Fruit fly (Drosophila melanogaster) S2 (cell line): ENCODE data around the gene Cnot4.

Experiments used
- CG8478 ChIP-seq: fragments of >200 bp; optimal IDR thresholded peaks from 2 replicates; lab custom pipeline; 2018
- CTCF ChIP-seq, 2 experiments: fragments of >200 bp; optimal IDR thresholded peaks; 2 replicates each; lab custom pipeline; 2018

The Cnot4 gene

DNA sequence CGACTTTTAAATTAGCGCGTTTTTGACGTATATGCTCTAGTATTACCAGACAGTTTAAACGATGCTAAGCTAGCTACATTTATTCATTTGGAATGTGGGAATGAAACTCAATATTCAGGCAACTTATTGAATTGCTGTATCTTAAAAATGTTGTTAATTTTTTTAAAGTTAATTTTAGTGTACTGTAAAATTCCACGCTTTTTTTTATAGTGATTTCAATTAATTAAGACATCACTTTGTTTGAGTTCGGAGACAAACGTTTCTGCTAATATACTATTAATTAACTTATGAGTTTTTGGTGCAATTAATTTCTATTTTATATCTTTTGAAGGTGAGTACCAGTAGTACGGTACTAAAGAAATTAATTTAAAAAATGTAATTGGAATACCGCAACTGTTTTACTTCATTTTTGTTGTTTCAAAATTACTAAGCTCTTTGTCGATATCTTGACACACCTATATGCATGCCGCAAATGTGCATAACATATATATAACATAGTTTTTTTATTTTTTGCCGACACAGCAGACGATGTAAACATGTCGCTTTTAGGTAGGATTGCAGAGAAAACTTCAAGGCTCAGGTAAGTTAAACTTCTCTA, 10.2 kb upstream of the Cnot4 start, which contains the start of the genes Cdk1 and mRpS7:
Gene Cdk1, minus strand, starts transcription at position 55 of the 598 bp plus-strand sequence.
Gene mRpS7, plus strand, starts transcription at position 455 of the 598 bp plus-strand sequence.
- TF ChIP-seq CTCF (optimal IDR thresholded peaks at IDR 0.05; lab: Kevin White, UChicago) (no peak), CG8478 (no peak)

DNA sequence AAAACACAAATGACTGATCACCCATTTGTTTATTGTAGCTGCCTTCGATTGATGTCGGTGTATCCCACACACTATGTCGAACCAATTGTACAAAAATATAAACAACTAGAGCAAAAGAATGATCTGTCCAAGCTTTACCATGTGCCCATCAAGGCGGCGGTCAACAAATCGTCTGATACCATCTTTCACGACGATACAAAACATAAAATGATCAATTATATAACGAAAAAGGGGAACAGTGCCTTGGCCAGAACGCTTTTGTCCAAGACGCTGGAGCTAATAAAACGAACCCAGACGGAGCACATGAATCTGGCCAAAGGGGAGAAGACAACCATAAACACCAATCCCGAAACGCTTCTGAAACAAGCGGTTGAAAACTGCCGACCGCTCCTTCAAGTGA, 9.7 kb upstream of the Cnot4 start:
- TF ChIP-seq CG8478 (no peak), CTCF (optimal IDR thresholded peaks at IDR 0.05; lab: Kevin White, UChicago) (no peak)

DNA sequence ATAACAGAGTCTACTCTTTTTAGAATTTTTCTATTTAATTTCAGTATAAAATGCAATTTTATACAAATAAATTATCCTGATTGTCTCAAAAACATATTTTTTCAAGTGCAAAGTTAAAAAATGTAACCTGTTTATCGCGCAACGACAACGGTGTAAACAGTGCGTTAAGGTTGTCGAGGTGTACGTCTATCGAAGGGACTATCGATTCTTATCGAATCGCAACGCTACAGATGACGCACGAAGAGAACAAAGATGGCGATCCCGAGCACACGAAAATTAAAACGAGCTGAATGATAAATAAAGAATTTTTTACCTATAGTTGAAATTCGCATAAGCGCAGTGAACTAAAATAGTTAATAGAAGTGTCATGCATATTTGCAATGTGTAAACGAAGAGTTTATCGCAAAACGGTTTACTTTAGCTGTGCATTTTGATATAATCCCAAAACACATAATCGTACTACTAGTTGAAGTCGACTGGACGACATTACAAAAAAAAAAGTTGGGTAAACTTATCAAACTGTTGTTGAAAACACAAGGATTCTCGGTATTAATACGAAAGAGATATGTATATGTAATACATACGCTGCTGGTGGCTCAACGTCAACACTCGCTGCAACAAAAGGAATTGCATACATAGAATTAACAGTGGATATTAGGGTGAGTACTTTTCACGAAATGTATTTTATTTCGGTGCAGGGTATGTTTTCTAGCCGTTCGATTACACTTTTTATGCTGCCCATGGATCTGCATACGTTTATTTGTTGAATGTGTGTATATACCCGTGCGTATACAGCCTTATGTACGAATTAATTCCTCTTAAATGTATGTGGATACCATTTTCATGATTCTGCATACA, 8.4 kb upstream of the Cnot4 start, which contains the start of gene da:
Gene da, plus strand, starts transcription at position 237 of the 858 bp plus-strand sequence.
- TF ChIP-seq CTCF (optimal IDR thresholded peaks at IDR 0.05; lab: Kevin White, UChicago) = peak in 1 of 2 experiments; percentile 51
- TF ChIP-seq CG8478 = no peak

DNA sequence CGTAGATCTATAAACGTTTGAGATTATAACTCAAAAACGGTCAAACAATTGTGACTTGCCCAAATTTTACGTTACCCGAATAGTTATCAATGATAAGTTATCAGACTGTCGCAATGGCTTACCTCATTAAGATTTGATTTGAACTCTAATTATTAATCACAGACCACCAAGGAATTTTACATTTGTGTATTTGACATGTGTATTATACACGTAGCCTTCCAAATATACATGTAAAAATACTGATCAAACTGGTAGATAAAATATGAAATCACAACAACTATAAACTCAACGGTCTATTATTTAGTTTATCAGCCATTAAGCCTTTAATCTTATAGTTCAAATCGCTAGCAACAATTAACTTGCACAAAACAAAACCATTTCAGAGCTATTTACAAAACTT, 3.0 kb upstream of the Cnot4 start:
- TF ChIP-seq CG8478 (no peak), CTCF (optimal IDR thresholded peaks at IDR 0.05; lab: Kevin White, UChicago) (no peak)

dm6 chr2L:10395035-10395434, 1.5 kb upstream of the Cnot4 start:
- TF ChIP-seq CG8478 (no peak), CTCF (optimal IDR thresholded peaks at IDR 0.05; lab: Kevin White, UChicago) (no peak)

DNA sequence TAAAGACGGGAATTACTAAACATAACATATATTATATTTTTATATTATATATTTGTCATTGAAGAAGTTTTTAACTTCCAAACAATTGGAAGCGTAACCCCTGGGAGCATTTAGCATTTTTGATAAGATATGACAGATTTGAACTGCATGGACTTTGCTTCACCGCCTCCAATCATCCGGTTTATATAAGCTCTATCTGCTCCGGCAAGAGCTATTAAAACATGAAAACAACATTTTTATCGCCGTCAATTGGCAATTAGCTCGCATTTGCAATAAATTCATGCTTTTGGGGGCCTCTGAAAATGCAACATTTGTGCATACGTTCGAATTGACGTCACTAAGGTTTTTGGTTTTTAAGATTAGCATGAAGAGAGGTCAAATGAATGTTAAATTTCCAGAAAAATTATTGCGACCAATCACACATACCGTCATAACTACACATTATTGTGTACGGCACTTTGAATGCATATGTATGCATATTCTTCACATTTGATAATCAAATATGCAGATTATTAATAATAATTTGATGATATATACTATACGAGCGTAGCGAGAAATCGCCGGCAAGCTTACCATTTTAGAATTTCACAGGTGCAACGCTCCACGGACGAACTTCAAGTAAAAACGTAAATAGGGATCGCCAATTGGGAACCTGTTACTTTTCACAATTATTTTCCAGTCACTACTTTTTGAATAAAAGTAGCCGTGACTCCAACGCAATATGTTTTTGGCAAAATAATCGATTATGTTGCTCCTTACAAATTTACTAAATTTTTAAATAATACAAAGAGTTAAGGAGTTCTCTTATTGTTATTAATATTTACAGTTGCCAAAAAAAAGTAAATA, 651 bp upstream of the Cnot4 start, which contains the start of gene Mdh1:
Gene Mdh1, minus strand, starts transcription at position 691 of the 846 bp plus-strand sequence.
- TF ChIP-seq CG8478 (no peak), CTCF (optimal IDR thresholded peaks at IDR 0.05; lab: Kevin White, UChicago) (no peak)

DNA sequence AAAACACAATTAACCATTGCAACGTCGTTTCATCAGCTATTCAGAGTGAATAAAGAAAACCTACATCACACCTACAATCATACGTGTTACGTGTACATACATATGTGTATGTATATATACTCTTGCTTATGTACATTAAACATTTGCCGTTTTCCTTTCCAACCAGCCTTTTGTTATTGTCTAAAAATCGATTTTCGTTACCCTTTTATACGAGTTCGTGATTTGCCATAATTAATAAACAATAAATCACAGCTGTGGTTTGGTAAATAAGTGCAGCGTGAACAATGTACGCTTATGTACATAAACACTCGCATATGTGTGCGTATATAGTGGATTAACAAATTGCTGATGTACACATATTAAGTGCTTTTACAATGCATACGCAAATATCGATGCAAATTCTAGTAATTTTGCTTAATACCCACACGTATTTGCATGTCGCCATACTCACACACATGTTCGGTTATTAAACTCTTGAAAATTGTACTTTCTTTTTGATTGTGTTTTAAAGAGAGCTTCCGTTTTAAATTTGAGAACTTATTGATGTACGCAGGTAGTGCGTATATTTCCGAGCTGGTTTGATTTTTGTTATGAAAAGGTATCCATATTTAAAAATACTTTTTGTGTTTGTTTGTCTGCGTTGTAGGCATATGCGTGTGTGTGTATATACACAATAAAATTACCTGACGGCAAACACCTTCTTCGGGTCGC, 516 bp downstream of the Cnot4 start:
- no peak for TF ChIP-seq CTCF (optimal IDR thresholded peaks at IDR 0.05; lab: Kevin White, UChicago)
- TF ChIP-seq CG8478 = no peak

DNA sequence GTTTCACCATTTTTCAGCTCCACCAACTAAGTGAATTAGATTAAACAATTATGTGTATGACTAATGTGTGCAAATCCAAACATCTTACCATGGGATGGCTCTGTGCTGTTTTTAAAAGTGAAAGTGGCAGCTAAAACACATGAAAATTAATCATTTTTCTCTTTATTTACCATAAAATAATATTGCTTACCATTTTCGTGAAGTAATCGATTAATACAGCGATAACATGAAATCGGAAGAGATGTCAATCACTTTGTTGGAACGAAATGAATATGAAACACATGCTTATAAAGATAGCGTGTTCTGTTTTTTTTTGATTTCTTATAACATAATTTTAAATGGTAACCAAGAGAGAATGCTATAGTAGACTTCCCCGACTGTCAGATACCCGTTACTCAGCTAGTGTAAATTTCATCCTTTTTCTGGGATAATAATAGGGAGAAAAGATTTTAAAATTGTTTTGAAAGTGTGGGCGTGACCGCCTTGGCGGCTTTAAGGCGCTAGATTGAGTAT, 7.3 kb downstream of the Cnot4 start:
- no peak for TF ChIP-seq CTCF (optimal IDR thresholded peaks at IDR 0.05; lab: Kevin White, UChicago)
- no peak for TF ChIP-seq CG8478

DNA sequence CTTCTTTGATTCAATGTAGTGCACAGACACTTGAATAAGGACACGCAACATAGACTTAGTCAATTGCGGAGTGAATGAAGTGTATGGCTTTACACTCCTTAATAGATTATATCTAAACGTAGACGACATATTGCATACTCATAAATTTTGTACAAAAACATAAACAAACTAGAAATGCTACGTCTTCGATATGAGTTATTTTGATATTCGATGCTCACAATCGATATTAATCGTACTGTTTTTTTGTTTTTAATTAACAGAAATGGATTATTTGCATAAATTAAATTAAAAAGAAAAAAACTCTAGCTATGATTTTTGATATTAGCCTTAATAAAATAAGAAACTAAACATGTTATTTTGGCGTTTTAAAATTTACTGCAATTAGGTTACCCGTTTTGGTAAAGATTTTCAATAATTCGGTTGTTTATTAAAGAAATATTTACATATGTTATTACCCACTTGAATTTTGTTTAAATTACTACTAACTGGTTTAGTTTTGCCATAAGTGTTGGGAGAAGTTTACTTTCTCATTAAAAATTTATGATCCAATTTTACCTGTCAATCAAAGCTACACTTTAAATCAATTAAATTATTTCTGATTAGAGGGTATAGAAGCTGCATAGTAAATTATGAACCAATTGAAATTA, 8.6 kb downstream of the Cnot4 start, which contains the start of the genes CG17768, LSm-4 and Ir31a:
Gene CG17768, minus strand, starts transcription at position 196 of the 647 bp plus-strand sequence.
Gene LSm-4, minus strand, starts transcription at position 196 of the 647 bp plus-strand sequence.
Gene Ir31a, plus strand, starts transcription at position 558 of the 647 bp plus-strand sequence.
- no peak for TF ChIP-seq CG8478
- TF ChIP-seq CTCF (optimal IDR thresholded peaks at IDR 0.05; lab: Kevin White, UChicago) = no peak

DNA sequence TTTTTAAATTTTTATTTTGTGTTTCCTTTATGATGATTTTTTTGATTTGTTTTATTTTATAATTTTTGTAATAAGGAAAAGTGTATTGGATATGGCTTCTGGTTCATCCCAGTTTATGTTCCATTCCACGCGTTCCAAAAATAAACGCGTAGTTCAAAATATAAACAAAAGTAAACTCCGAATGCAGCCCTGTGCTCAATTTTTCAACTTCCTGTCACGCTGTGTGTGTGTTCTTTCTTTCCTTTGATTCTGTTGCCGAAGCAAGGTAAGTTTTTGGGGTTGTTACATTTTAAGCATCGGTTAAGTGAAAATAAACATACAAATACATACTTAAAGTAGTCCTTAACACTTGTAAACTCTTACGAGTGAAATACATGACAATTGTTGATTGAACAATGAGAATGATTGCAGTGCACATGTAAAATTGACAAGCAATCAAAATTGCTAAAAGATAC, 11.6 kb downstream of the Cnot4 start, which contains the start of the genes Ip259 and RpS27A:
Gene Ip259, plus strand, starts transcription at position 231 of the 455 bp plus-strand sequence.
Gene RpS27A, plus strand, starts transcription at position 231 of the 455 bp plus-strand sequence.
- TF ChIP-seq CTCF (optimal IDR thresholded peaks at IDR 0.05; lab: Kevin White, UChicago) = peak in 1 of 2 experiments; percentile 11
- no peak for TF ChIP-seq CG8478

dm6 chr2L:10413251-10414127, 17.0 kb downstream of the Cnot4 start, which contains the start of the genes CG5355 and Klp31E:
Gene CG5355 (minus strand): TSS chr2L:10413463.
Gene Klp31E (plus strand): TSS chr2L:10414017.
- TF ChIP-seq CG8478 (no peak), CTCF (optimal IDR thresholded peaks at IDR 0.05; lab: Kevin White, UChicago) (no peak)

- no peak for TF ChIP-seq CG8478
- no peak for TF ChIP-seq CTCF (optimal IDR thresholded peaks at IDR 0.05; lab: Kevin White, UChicago)
Measured at dm6 chr2L:10418981-10419380, 22.5 kb downstream of the Cnot4 start, which contains the start of gene RfC3. Gene RfC3 (plus strand): TSS chr2L:10419190.
